Worm (Caenorhabditis elegans) whole organism, young adult: ENCODE measurements around the gene C25G4.2.

Experiments
- C17E4.6 ChIP-seq: fragments of 200-800 bp; sonication (Bioruptor generic); IDR thresholded peaks from 2 replicates; pipeline ENCODE4 v1.3.6; 2022; ENCODE audit warnings: missing genetic modification reagents, missing genetic modification characterization, missing compliant biosample characterization
- D2030.7 ChIP-seq: fragments of 200-800 bp; sonication (Bioruptor generic); IDR thresholded peaks from 2 replicates; pipeline ENCODE4 v1.3.6; 2022; ENCODE audit warnings: missing genetic modification reagents, missing genetic modification characterization, missing compliant biosample characterization
- F23B12.7 ChIP-seq: sonication (generic microtip); optimal IDR thresholded peaks from 2 replicates; lab custom pipeline; 2017; ENCODE audit warnings: missing genetic modification characterization, mild to moderate bottlenecking, missing compliant biosample characterization, antibody characterized with exemption, moderate library complexity; ENCODE audit not compliant: insufficient read depth
- F33H1.4 ChIP-seq: fragments of 200-800 bp; sonication (Bioruptor generic); IDR thresholded peaks from 2 replicates; pipeline ENCODE4 v1.3.6; 2022; ENCODE audit warnings: missing genetic modification reagents, missing genetic modification characterization, missing compliant biosample characterization
- F52B5.7 ChIP-seq: sonication (generic microtip); optimal IDR thresholded peaks from 2 replicates; lab custom pipeline; 2016; ENCODE audit warnings: mild to moderate bottlenecking, missing genetic modification characterization, missing compliant biosample characterization
- F57C9.4 ChIP-seq: sonication (generic microtip); optimal IDR thresholded peaks from 2 replicates; lab custom pipeline; 2017; ENCODE audit warnings: mild to moderate bottlenecking, missing genetic modification characterization, missing compliant biosample characterization
- Y53G8AR.9 ChIP-seq: fragments of 200-800 bp; sonication (Bioruptor generic); conservative IDR thresholded peaks from 2 replicates; pipeline ENCODE4 v1.3.6; 2022; ENCODE audit warnings: missing genetic modification reagents, missing genetic modification characterization, missing compliant biosample characterization
- Y67H2A.10 ChIP-seq: fragments of 200-800 bp; sonication (Bioruptor generic); conservative IDR thresholded peaks from 2 replicates; pipeline ENCODE4 v1.3.6; 2022; ENCODE audit warnings: missing genetic modification reagents, missing genetic modification characterization, missing compliant biosample characterization
- Y79H2A.3 ChIP-seq: fragments of 200-800 bp; sonication (Bioruptor generic); conservative IDR thresholded peaks from 2 replicates; pipeline ENCODE4 v1.3.6; 2022; ENCODE audit warnings: missing genetic modification reagents, missing genetic modification characterization, missing compliant biosample characterization
- Y95B8A.8 ChIP-seq: fragments of 200-800 bp; sonication (Bioruptor generic); IDR thresholded peaks from 2 replicates; pipeline ENCODE4 v1.3.6; 2022; ENCODE audit warnings: missing genetic modification reagents, missing genetic modification characterization, missing compliant biosample characterization
- atf-7 ChIP-seq: sonication (generic microtip); optimal IDR thresholded peaks from 2 replicates; lab custom pipeline; 2017; ENCODE audit warnings: mild to moderate bottlenecking, missing genetic modification characterization, missing compliant biosample characterization
- attf-3 ChIP-seq: fragments of 200-800 bp; sonication (Bioruptor generic); conservative IDR thresholded peaks from 2 replicates; pipeline ENCODE4 v1.3.6; 2022; ENCODE audit warnings: missing genetic modification reagents, missing genetic modification characterization, missing compliant biosample characterization
- attf-5 ChIP-seq: fragments of 200-800 bp; sonication (Bioruptor generic); optimal IDR thresholded peaks from 2 replicates; lab custom pipeline; 2018; ENCODE audit warnings: mild to moderate bottlenecking, missing genetic modification characterization, missing compliant biosample characterization
- ceh-27 ChIP-seq: fragments of 200-800 bp; sonication (Bioruptor generic); optimal IDR thresholded peaks from 2 replicates; lab custom pipeline; 2018; ENCODE audit warnings: mild to moderate bottlenecking, missing genetic modification characterization, moderate library complexity, missing compliant biosample characterization
- ceh-91 ChIP-seq: fragments of 200-800 bp; sonication (Bioruptor generic); IDR thresholded peaks from 2 replicates; pipeline ENCODE4 v1.3.6; 2022; ENCODE audit warnings: missing genetic modification reagents, missing genetic modification characterization, missing compliant biosample characterization
- dox-1 ChIP-seq: fragments of 200-800 bp; sonication (Bioruptor generic); IDR thresholded peaks from 2 replicates; pipeline ENCODE4 v1.3.6; 2022; ENCODE audit warnings: missing genetic modification reagents, missing genetic modification characterization, missing compliant biosample characterization
- efl-1 ChIP-seq: fragments of 150-350 bp; optimal IDR thresholded peaks from 2 replicates; lab custom pipeline; 2014; ENCODE audit warnings: missing biosample characterization, missing genetic modification reagents, missing genetic modification characterization
- ekl-4 ChIP-seq: fragments of 200-800 bp; sonication (Bioruptor generic); IDR thresholded peaks from 2 replicates; pipeline ENCODE4 v1.3.6; 2022; ENCODE audit warnings: missing genetic modification reagents, missing genetic modification characterization, missing compliant biosample characterization
- fkh-3 ChIP-seq: sonication (generic microtip); optimal IDR thresholded peaks from 2 replicates; lab custom pipeline; 2016; ENCODE audit warnings: mild to moderate bottlenecking, missing genetic modification characterization, missing compliant biosample characterization
- hrde-1 ChIP-seq: sonication (generic microtip); optimal IDR thresholded peaks from 2 replicates; lab custom pipeline; 2016; ENCODE audit warnings: missing genetic modification characterization, mild to moderate bottlenecking, missing compliant biosample characterization, moderate library complexity, missing genotype, missing genetic modification reagents, borderline replicate concordance
- let-526 ChIP-seq: fragments of 200-800 bp; sonication (Bioruptor generic); IDR thresholded peaks from 2 replicates; pipeline ENCODE4 v1.3.6; 2022; ENCODE audit warnings: missing genetic modification reagents, missing genetic modification characterization, missing compliant biosample characterization
- lin-26 ChIP-seq: fragments of 200-800 bp; sonication (Bioruptor generic); IDR thresholded peaks from 2 replicates; pipeline ENCODE4 v1.3.6; 2022; ENCODE audit warnings: missing genetic modification reagents, missing genetic modification characterization, missing compliant biosample characterization
- lin-54 ChIP-seq: fragments of 200-800 bp; sonication (Bioruptor generic); optimal IDR thresholded peaks from 2 replicates; lab custom pipeline; 2018; ENCODE audit warnings: mild to moderate bottlenecking, missing genetic modification characterization, missing compliant biosample characterization
- lir-1 ChIP-seq: fragments of 200-800 bp; sonication (Bioruptor generic); conservative IDR thresholded peaks from 2 replicates; pipeline ENCODE4 v1.3.6; 2022; ENCODE audit warnings: missing genetic modification reagents, missing genetic modification characterization, missing compliant biosample characterization
- lsl-1 ChIP-seq: fragments of 200-800 bp; sonication (Bioruptor generic); optimal IDR thresholded peaks from 2 replicates; lab custom pipeline; 2018; ENCODE audit warnings: mild to moderate bottlenecking, missing genetic modification characterization, moderate library complexity, missing compliant biosample characterization
- lsy-27 ChIP-seq: sonication (generic microtip); optimal IDR thresholded peaks from 2 replicates; lab custom pipeline; 2017; ENCODE audit warnings: missing genetic modification characterization, mild to moderate bottlenecking, missing compliant biosample characterization, antibody characterized with exemption, missing genotype, borderline replicate concordance; ENCODE audit not compliant: insufficient read depth
- madf-10 ChIP-seq: sonication (generic microtip); optimal IDR thresholded peaks from 2 replicates; lab custom pipeline; 2016; ENCODE audit warnings: mild to moderate bottlenecking, missing genetic modification characterization, missing compliant biosample characterization
- madf-6 ChIP-seq: fragments of 200-800 bp; sonication (Bioruptor generic); IDR thresholded peaks from 2 replicates; pipeline ENCODE4 v1.3.6; 2022; ENCODE audit warnings: missing genetic modification reagents, missing genetic modification characterization, missing compliant biosample characterization
- madf-8 ChIP-seq: fragments of 200-800 bp; sonication (Bioruptor generic); conservative IDR thresholded peaks from 2 replicates; pipeline ENCODE4 v1.3.6; 2022; ENCODE audit warnings: missing genetic modification reagents, missing genetic modification characterization, missing compliant biosample characterization
- mcd-1 ChIP-seq: fragments of 200-800 bp; sonication (Bioruptor generic); IDR thresholded peaks from 2 replicates; pipeline ENCODE4 v1.3.6; 2022; ENCODE audit warnings: missing genetic modification reagents, missing genetic modification characterization, missing compliant biosample characterization
- nfya-2 ChIP-seq: fragments of 200-800 bp; sonication (Bioruptor generic); IDR thresholded peaks from 2 replicates; pipeline ENCODE4 v1.3.6; 2022; ENCODE audit warnings: missing genetic modification reagents, missing genetic modification characterization, missing compliant biosample characterization
- nfyb-1 ChIP-seq: fragments of 200-800 bp; sonication (Bioruptor generic); IDR thresholded peaks from 2 replicates; pipeline ENCODE4 v1.3.6; 2022; ENCODE audit warnings: missing genetic modification reagents, missing genetic modification characterization, missing compliant biosample characterization
- nhr-80 ChIP-seq: sonication (generic microtip); optimal IDR thresholded peaks from 2 replicates; lab custom pipeline; 2016; ENCODE audit warnings: missing genetic modification characterization, missing compliant biosample characterization
- pbrm-1 ChIP-seq: fragments of 200-800 bp; sonication (Bioruptor generic); IDR thresholded peaks from 2 replicates; pipeline ENCODE4 v1.3.6; 2022; ENCODE audit warnings: missing genetic modification reagents, missing genetic modification characterization, missing compliant biosample characterization
- rcor-1 ChIP-seq: fragments of 200-800 bp; sonication (Bioruptor generic); IDR thresholded peaks from 2 replicates; pipeline ENCODE4 v1.3.6; 2022; ENCODE audit warnings: missing genetic modification reagents, missing genetic modification characterization, missing compliant biosample characterization
- snpc-4 ChIP-seq, 5 experiments: fragments of 150-350 bp in 1 of 5; sonication (generic microtip) in 4 of 5; optimal IDR thresholded peaks; 2 replicates each; lab custom pipeline; 2014 to 2018; ENCODE audit warnings: missing genetic modification characterization in 5 of 5, missing biosample characterization in 3 of 5, antibody characterized with exemption in 2 of 5, mild to moderate bottlenecking in 2 of 5, missing compliant biosample characterization in 2 of 5, missing genotype in 2 of 5, moderate library complexity in 2 of 5, missing genetic modification reagents in 1 of 5
- somi-1 ChIP-seq: fragments of 200-800 bp; sonication (Bioruptor generic); optimal IDR thresholded peaks from 2 replicates; lab custom pipeline; 2018; ENCODE audit warnings: mild to moderate bottlenecking, missing genetic modification characterization, missing compliant biosample characterization
- ztf-25 ChIP-seq: fragments of 200-800 bp; sonication (Bioruptor generic); IDR thresholded peaks from 2 replicates; pipeline ENCODE4 v1.3.6; 2022; ENCODE audit warnings: missing genetic modification reagents, missing genetic modification characterization, missing compliant biosample characterization

C25G4.2 gene

DNA sequence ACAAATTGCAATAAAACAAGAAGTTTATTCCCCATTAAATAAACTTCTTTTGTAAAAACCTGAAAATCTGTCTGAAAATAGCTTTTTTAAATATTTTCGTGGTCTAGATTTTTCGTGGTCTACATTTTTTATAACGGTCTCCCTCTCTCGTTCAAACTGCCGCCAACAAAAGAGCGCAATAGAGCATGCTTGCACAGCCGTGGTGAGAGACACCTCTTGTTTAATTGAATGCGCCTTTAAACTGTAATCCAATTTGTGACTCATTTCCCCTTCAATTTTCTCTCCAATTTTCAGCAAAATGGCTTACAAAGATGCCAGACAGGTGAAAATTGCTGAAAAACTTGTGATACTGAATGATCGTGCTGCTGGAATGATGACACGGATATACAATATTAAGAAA is 39.7 kb downstream of the C25G4.2 start, which contains the start of gene gex-3 (continued):
- TF ChIP-seq Y79H2A.3 (no peak), somi-1 (GFP tag; lab: Kevin White, UChicago) (no peak), Y67H2A.10 (GFP tag; lab: Robert Waterston, UW) (no peak), lir-1 (GFP tag; lab: Robert Waterston, UW) (peak; percentile 65; the same call in 1 of the 2 replicates), nfya-2 (GFP tag; lab: Robert Waterston, UW) (no peak), F23B12.7 (tag; lab: Kevin White, UChicago) (peak; percentile 88), ztf-25 (0 out of 2 replicates have a peak, but pooled peaks have one; percentile 11), lin-26 (GFP tag; lab: Robert Waterston, UW) (0 out of 2 replicates have a peak, but pooled peaks have one; percentile 8), madf-10 (tag; lab: Kevin White, UChicago) (peak; percentile 12), F33H1.4 (GFP tag; lab: Robert Waterston, UW) (peak; percentile 91), lsy-27 (tag; lab: Kevin White, UChicago) (peak; percentile 18), ceh-91 (GFP tag; lab: Robert Waterston, UW) (peak; percentile 79), F52B5.7 (tag; lab: Kevin White, UChicago) (no peak), madf-6 (GFP tag; lab: Robert Waterston, UW) (peak; percentile 92), hrde-1 (tag; lab: Kevin White, UChicago) (no peak), dox-1 (peak; percentile 87), D2030.7 (peak; percentile 78), lin-54 (peak; percentile 98), rcor-1 (GFP tag; lab: Robert Waterston, UW) (peak; percentile 74), madf-8 (GFP tag; lab: Robert Waterston, UW) (peak; percentile 76), lsl-1 (GFP tag; lab: Kevin White, UChicago) (peak; percentile 82), mcd-1 (peak; percentile 95), nfyb-1 (GFP tag; lab: Robert Waterston, UW) (peak; percentile 69; the same call in 1 of the 2 replicates), attf-3 (GFP tag; lab: Robert Waterston, UW) (peak; percentile 35; the same call in 1 of the 2 replicates), nhr-80 (tag; lab: Kevin White, UChicago) (peak; percentile 29), efl-1 (GFP tag; lab: Kevin White, UChicago) (peak; percentile 95), pbrm-1 (GFP tag; lab: Robert Waterston, UW) (peak; percentile 73; the same call in 1 of the 2 replicates), snpc-4 (GFP tag; optimal IDR thresholded peaks at IDR 0.05; lab: Kevin White, UChicago) (peak; percentile 34), snpc-4 (tag; optimal IDR thresholded peaks at IDR 0.05; lab: Kevin White, UChicago) (peak in 3 of 4 experiments; percentile 62 to 73 (median 64)), let-526 (no peak), attf-5 (peak; percentile 73), Y53G8AR.9 (no peak), F57C9.4 (tag; lab: Kevin White, UChicago) (no peak), ekl-4 (peak; percentile 71; the same call in 1 of the 2 replicates), atf-7 (tag; lab: Kevin White, UChicago) (no peak), ceh-27 (GFP tag; lab: Kevin White, UChicago) (peak; percentile 81), C17E4.6 (0 out of 2 replicates have a peak, but pooled peaks have one; percentile 32), Y95B8A.8 (GFP tag; lab: Robert Waterston, UW) (0 out of 2 replicates have a peak, but pooled peaks have one; percentile 22), fkh-3 (no peak)
